Fruit fly (Drosophila melanogaster) whole organism, embryonic: ENCODE results near the gene mRpL35.

Source experiments
- Bgb ChIP-seq: fragments of 200-800 bp; sonication (Bioruptor generic); IDR thresholded peaks from 2 replicates; pipeline ENCODE4 v1.3.6; 2022; ENCODE audit warnings: missing biosample characterization, missing genetic modification characterization; ENCODE audit not compliant: partially characterized antibody
- BtbVII ChIP-seq: fragments of 200-800 bp; sonication (Bioruptor generic); optimal IDR thresholded peaks from 3 replicates; lab custom pipeline; 2017; ENCODE audit warnings: missing biosample characterization, mild to moderate bottlenecking, missing genetic modification characterization
- C15 ChIP-seq: fragments of 200-800 bp; sonication (Bioruptor generic); IDR thresholded peaks from 3 replicates; pipeline ENCODE4 v1.3.6; 2022; ENCODE audit warnings: missing biosample characterization, missing genetic modification characterization
- CG11504 ChIP-seq: fragments of 200-800 bp; sonication (Bioruptor generic); optimal IDR thresholded peaks from 3 replicates; lab custom pipeline; 2019; ENCODE audit warnings: missing biosample characterization, mild to moderate bottlenecking, missing genetic modification characterization, moderate library complexity
- CG16813 ChIP-seq: fragments of 200-800 bp; sonication (Bioruptor generic); IDR thresholded peaks from 3 replicates; pipeline ENCODE4 v1.3.6; 2022; ENCODE audit warnings: missing biosample characterization, missing genetic modification characterization; ENCODE audit not compliant: partially characterized antibody
- CG17359 ChIP-seq: fragments of 200-800 bp; sonication (Bioruptor generic); optimal IDR thresholded peaks from 3 replicates; lab custom pipeline; 2018; ENCODE audit warnings: missing biosample characterization, mild to moderate bottlenecking, missing genetic modification characterization, moderate library complexity
- CG17829 ChIP-seq: fragments of 200-800 bp; optimal IDR thresholded peaks from 2 replicates; lab custom pipeline; 2019; ENCODE audit warnings: missing biosample characterization, mild to moderate bottlenecking, missing genetic modification characterization, moderate library complexity
- CG2116 ChIP-seq: fragments of 200-800 bp; sonication (Bioruptor generic); optimal IDR thresholded peaks from 3 replicates; lab custom pipeline; 2018; ENCODE audit warnings: missing biosample characterization, mild to moderate bottlenecking, missing genetic modification characterization
- CG2199 ChIP-seq: fragments of 200-800 bp; sonication (Bioruptor generic); IDR thresholded peaks from 3 replicates; pipeline ENCODE4 v1.3.6; 2022; ENCODE audit warnings: missing biosample characterization, missing genetic modification characterization
- CG2202 ChIP-seq: fragments of 200-800 bp; sonication (Bioruptor generic); optimal IDR thresholded peaks from 2 replicates; lab custom pipeline; 2018; ENCODE audit warnings: missing biosample characterization, mild to moderate bottlenecking, missing genetic modification characterization
- CG30403 ChIP-seq: fragments of 200-800 bp; sonication (Bioruptor generic); optimal IDR thresholded peaks from 3 replicates; lab custom pipeline; 2016; ENCODE audit warnings: missing biosample characterization, missing genetic modification characterization
- CG3163 ChIP-seq: fragments of 200-800 bp; sonication (Bioruptor generic); optimal IDR thresholded peaks from 3 replicates; lab custom pipeline; 2016; ENCODE audit warnings: missing biosample characterization, missing genetic modification characterization
- CG7987 ChIP-seq: fragments of 200-800 bp; sonication (Bioruptor generic); optimal IDR thresholded peaks from 2 replicates; lab custom pipeline; 2018; ENCODE audit warnings: missing biosample characterization, mild to moderate bottlenecking, missing genetic modification characterization, moderate library complexity
- CG9727 ChIP-seq: fragments of 200-800 bp; sonication (Bioruptor generic); optimal IDR thresholded peaks from 3 replicates; lab custom pipeline; 2017; ENCODE audit warnings: missing biosample characterization, mild to moderate bottlenecking, missing genetic modification characterization
- D19B ChIP-seq: fragments of 200-800 bp; sonication (Bioruptor generic); optimal IDR thresholded peaks from 2 replicates; lab custom pipeline; 2017; ENCODE audit warnings: missing biosample characterization, mild to moderate bottlenecking, missing genetic modification characterization
- Drgx ChIP-seq: fragments of 200-800 bp; sonication (Bioruptor generic); IDR thresholded peaks from 2 replicates; pipeline ENCODE4 v1.3.6; 2022; ENCODE audit warnings: missing biosample characterization, missing genetic modification characterization
- Ets65A ChIP-seq: fragments of 200-800 bp; sonication (Bioruptor generic); peaks from one replicate; lab custom pipeline; 2016; ENCODE audit warnings: missing biosample characterization, missing genetic modification characterization
- HLH4C ChIP-seq: fragments of 200-800 bp; sonication (Bioruptor generic); IDR thresholded peaks from 3 replicates; pipeline ENCODE4 v1.3.6; 2022; ENCODE audit warnings: missing biosample characterization, missing genetic modification characterization; ENCODE audit not compliant: partially characterized antibody
- Hr39 ChIP-seq: fragments of >200 bp; optimal IDR thresholded peaks from 2 replicates; lab custom pipeline; 2017
- Hr78 ChIP-seq, 2 experiments: fragments of 200-800 bp in 1 of 2; fragments of >200 bp in 1 of 2; sonication (Bioruptor generic) in 1 of 2; optimal IDR thresholded peaks; 2 replicates each; lab custom pipeline; 2017 to 2019; ENCODE audit warnings: missing biosample characterization in 2 of 2, missing genetic modification characterization in 2 of 2, mild to moderate bottlenecking in 1 of 2, moderate library complexity in 1 of 2
- Med ChIP-seq: fragments of 200-800 bp; sonication (Bioruptor generic); peaks from one replicate; lab custom pipeline; 2016; ENCODE audit warnings: missing biosample characterization, missing genetic modification characterization, mild to moderate bottlenecking, inconsistent platforms, moderate library complexity
- NC2β ChIP-seq: fragments of 200-800 bp; sonication (Bioruptor generic); optimal IDR thresholded peaks from 2 replicates; lab custom pipeline; 2016; ENCODE audit warnings: missing biosample characterization, missing genetic modification characterization
- abd-A ChIP-seq: fragments of 200-800 bp; sonication (Bioruptor generic); optimal IDR thresholded peaks from 3 replicates; lab custom pipeline; 2019; ENCODE audit warnings: missing biosample characterization, mild to moderate bottlenecking, missing genetic modification characterization, moderate library complexity
- ap ChIP-seq: fragments of 200-800 bp; sonication (Bioruptor generic); IDR thresholded peaks from 2 replicates; pipeline ENCODE4 v1.3.6; 2022; ENCODE audit warnings: missing biosample characterization, missing genetic modification characterization
- bigmax ChIP-seq: fragments of 200-800 bp; sonication (Bioruptor generic); optimal IDR thresholded peaks from 2 replicates; lab custom pipeline; 2018; ENCODE audit warnings: missing biosample characterization, mild to moderate bottlenecking, missing genetic modification characterization
- cg ChIP-seq: fragments of 200-800 bp; sonication (Bioruptor generic); optimal IDR thresholded peaks from 3 replicates; lab custom pipeline; 2019; ENCODE audit warnings: missing biosample characterization, mild to moderate bottlenecking, missing genetic modification characterization, moderate library complexity
- chm ChIP-seq: fragments of 200-800 bp; sonication (Bioruptor generic); IDR thresholded peaks from 2 replicates; pipeline ENCODE4 v1.3.6; 2022; ENCODE audit warnings: missing biosample characterization, missing genetic modification characterization
- crp ChIP-seq, 2 experiments: fragments of 200-800 bp; sonication (Bioruptor generic); optimal IDR thresholded peaks; 2 replicates in 1 of 2; 3 replicates in 1 of 2; lab custom pipeline; 2017; ENCODE audit warnings: missing biosample characterization in 2 of 2, missing genetic modification characterization in 2 of 2, mild to moderate bottlenecking in 1 of 2, moderate library complexity in 1 of 2
- dm ChIP-seq: fragments of 200-800 bp; sonication (Bioruptor generic); optimal IDR thresholded peaks from 3 replicates; lab custom pipeline; 2016; ENCODE audit warnings: missing biosample characterization, missing genetic modification characterization
- exex ChIP-seq: fragments of 200-800 bp; sonication (Bioruptor generic); optimal IDR thresholded peaks from 4 replicates; lab custom pipeline; 2018; ENCODE audit warnings: missing biosample characterization, mild to moderate bottlenecking, missing genetic modification characterization, moderate library complexity
- fd64A ChIP-seq: fragments of 200-800 bp; sonication (Bioruptor generic); optimal IDR thresholded peaks from 3 replicates; lab custom pipeline; 2018; ENCODE audit warnings: missing biosample characterization, mild to moderate bottlenecking, missing genetic modification characterization
- fru ChIP-seq: fragments of >200 bp; optimal IDR thresholded peaks from 2 replicates; lab custom pipeline; 2017
- gsb ChIP-seq: fragments of 200-800 bp; sonication (Bioruptor generic); IDR thresholded peaks from 2 replicates; pipeline ENCODE4 v1.3.6; 2022; ENCODE audit warnings: missing biosample characterization, missing genetic modification characterization
- hth ChIP-seq: fragments of >200 bp; optimal IDR thresholded peaks from 2 replicates; lab custom pipeline; 2017; ENCODE audit warnings: inconsistent platforms
- jing ChIP-seq: fragments of 200-800 bp; sonication (Bioruptor generic); optimal IDR thresholded peaks from 2 replicates; lab custom pipeline; 2018; ENCODE audit warnings: missing biosample characterization, mild to moderate bottlenecking, missing genetic modification characterization
- kni ChIP-seq: fragments of 200-800 bp; sonication (Bioruptor generic); optimal IDR thresholded peaks from 3 replicates; lab custom pipeline; 2017; ENCODE audit warnings: mild to moderate bottlenecking, missing biosample characterization, missing genetic modification reagents, missing genetic modification characterization
- knrl ChIP-seq: fragments of 200-800 bp; sonication (Bioruptor generic); IDR thresholded peaks from 3 replicates; pipeline ENCODE4 v1.3.6; 2022; ENCODE audit warnings: missing biosample characterization, missing genetic modification characterization; ENCODE audit not compliant: partially characterized antibody
- lilli ChIP-seq: fragments of 200-800 bp; sonication (Bioruptor generic); optimal IDR thresholded peaks from 3 replicates; lab custom pipeline; 2016; ENCODE audit warnings: missing biosample characterization, missing genetic modification characterization
- rib ChIP-seq: fragments of 200-800 bp; sonication (Bioruptor generic); IDR thresholded peaks from 2 replicates; pipeline ENCODE4 v1.3.6; 2022; ENCODE audit warnings: missing biosample characterization, missing genetic modification characterization
- run ChIP-seq: fragments of 200-800 bp; sonication (Bioruptor generic); optimal IDR thresholded peaks from 3 replicates; lab custom pipeline; 2018; ENCODE audit warnings: missing biosample characterization, mild to moderate bottlenecking, missing genetic modification characterization
- shn ChIP-seq: fragments of 200-800 bp; sonication (Bioruptor generic); optimal IDR thresholded peaks from 3 replicates; lab custom pipeline; 2016; ENCODE audit warnings: missing biosample characterization, missing genetic modification characterization
- sr ChIP-seq: fragments of 200-800 bp; sonication (Bioruptor generic); IDR thresholded peaks from 3 replicates; pipeline ENCODE4 v1.3.6; 2022; ENCODE audit warnings: missing biosample characterization, missing genetic modification characterization
- stwl ChIP-seq: fragments of 200-800 bp; sonication (Bioruptor generic); optimal IDR thresholded peaks from 3 replicates; lab custom pipeline; 2018; ENCODE audit warnings: missing biosample characterization, mild to moderate bottlenecking, missing genetic modification characterization, moderate library complexity
- tll ChIP-seq, 2 experiments: fragments of 200-800 bp in 1 of 2; fragments of >200 bp in 1 of 2; sonication (Bioruptor generic) in 1 of 2; optimal IDR thresholded peaks; 2 replicates each; lab custom pipeline; 2017 to 2019; ENCODE audit warnings: missing biosample characterization in 2 of 2, missing genetic modification characterization in 2 of 2, mild to moderate bottlenecking in 1 of 2, moderate library complexity in 1 of 2
- unpg ChIP-seq: fragments of 200-800 bp; sonication (Bioruptor generic); optimal IDR thresholded peaks from 3 replicates; lab custom pipeline; 2018; ENCODE audit warnings: missing biosample characterization, mild to moderate bottlenecking, missing genetic modification characterization, moderate library complexity
- usp ChIP-seq: fragments of >200 bp; optimal IDR thresholded peaks from 2 replicates; lab custom pipeline; 2017; ENCODE audit warnings: missing biosample characterization, missing genetic modification characterization
- zen ChIP-seq: fragments of 200-800 bp; sonication (Bioruptor generic); optimal IDR thresholded peaks from 3 replicates; lab custom pipeline; 2018; ENCODE audit warnings: missing biosample characterization, mild to moderate bottlenecking, missing genetic modification characterization, moderate library complexity

Gene mRpL35

DNA sequence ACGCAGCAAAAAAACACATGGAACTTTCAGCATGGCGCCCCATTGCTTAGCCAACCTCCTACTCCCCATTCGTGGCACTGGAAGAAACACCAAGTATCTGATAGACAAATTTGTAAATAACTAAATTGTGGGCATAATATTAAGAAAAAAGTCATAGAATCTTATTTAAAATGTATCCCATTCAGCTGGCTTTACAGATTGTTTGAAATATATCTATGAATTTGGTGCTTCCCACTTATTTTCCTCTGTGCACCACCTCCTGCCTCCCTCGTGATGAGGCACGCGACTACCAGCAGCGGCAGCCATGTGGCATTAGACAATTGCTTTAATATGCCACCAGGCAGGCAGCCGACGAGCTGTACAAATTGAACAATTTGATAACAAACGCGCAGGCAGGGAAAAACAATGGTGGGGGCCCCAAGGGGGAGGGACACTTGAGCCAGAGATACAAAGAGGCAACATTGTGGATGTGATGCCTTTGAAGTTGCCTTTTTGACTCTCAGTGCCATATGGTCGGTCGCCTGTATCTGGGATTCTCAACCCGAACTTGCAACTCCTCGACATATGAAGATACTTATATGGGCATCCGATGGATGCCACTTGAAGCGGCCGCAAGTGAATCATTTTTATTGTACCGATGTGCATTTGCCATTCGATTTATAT lies 25.9 kb downstream of the mRpL35 start (continued):
- TF ChIP-seq Hr39 (lab: Kevin White, UChicago) (no peak), dm (GFP tag; lab: Kevin White, UChicago) (peak; percentile 64), NC2β (GFP tag; lab: Kevin White, UChicago) (peak; percentile 59), zen (peak; percentile 47), CG17829 (tag; lab: Kevin White, UChicago) (peak; percentile 84), hth (lab: Kevin White, UChicago) (no peak), lilli (peak; percentile 76), bigmax (GFP tag; lab: Kevin White, UChicago) (no peak), shn (GFP tag; lab: Kevin White, UChicago) (peak; percentile 45), rib (peak; percentile 79), Drgx (GFP tag; lab: Robert Waterston, UW) (peak; percentile 85), Hr78 (GFP tag; optimal IDR thresholded peaks at IDR 0.05; lab: Kevin White, UChicago) (peak in 1 of 2 experiments; percentile 56), CG7987 (GFP tag; lab: Kevin White, UChicago) (peak; percentile 52)
- TF ChIP-seq, all 482 proteins: peak for 381

DNA sequence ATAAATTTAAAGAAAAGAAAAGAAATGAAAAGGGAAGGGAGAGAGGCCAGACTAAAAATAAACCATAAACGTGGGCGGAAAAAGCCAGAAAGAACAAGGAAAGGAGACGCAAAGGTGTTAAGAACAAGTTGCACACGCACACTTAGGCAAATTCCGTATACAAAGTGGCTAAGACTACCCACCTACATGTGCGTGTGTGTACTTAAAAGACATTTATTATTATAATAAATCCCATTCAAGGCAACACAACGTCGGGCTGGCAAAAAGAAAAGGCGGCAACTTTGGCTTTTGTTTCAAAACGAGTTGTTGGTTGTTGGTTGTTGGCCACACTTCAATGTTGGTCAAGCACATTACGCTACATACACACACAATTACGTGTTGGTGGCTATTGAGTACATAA lies 28.9 kb downstream of the mRpL35 start:
- TF ChIP-seq CG2116 (GFP tag; lab: Kevin White, UChicago) (no peak), fru (no peak), CG3163 (no peak), Hr78 (GFP tag; optimal IDR thresholded peaks at IDR 0.05; lab: Kevin White, UChicago) (no peak), CG11504 (peak; percentile 13), crp (GFP tag; optimal IDR thresholded peaks at IDR 0.05; lab: Kevin White, UChicago) (no peak), Ets65A (GFP tag; lab: Kevin White, UChicago) (peak; percentile 2), ap (no peak), sr (GFP tag; lab: Robert Waterston, UW) (peak; percentile 84), unpg (GFP tag; lab: Kevin White, UChicago) (no peak), cg (GFP tag; lab: Kevin White, UChicago) (peak; percentile 28), kni (GFP tag; lab: Kevin White, UChicago) (peak; percentile 51), stwl (tag; lab: Kevin White, UChicago) (peak; percentile 42), BtbVII (no peak), Bgb (no peak), CG9727 (GFP tag; lab: Kevin White, UChicago) (no peak), gsb (GFP tag; lab: Robert Waterston, UW) (0 out of 2 replicates have a peak, but pooled peaks have one; percentile 22), D19B (no peak), CG30403 (GFP tag; lab: Kevin White, UChicago) (no peak), tll (GFP tag; optimal IDR thresholded peaks at IDR 0.05; lab: Kevin White, UChicago) (peak in 1 of 2 experiments; percentile 64), knrl (GFP tag; lab: Robert Waterston, UW) (no peak)

DNA sequence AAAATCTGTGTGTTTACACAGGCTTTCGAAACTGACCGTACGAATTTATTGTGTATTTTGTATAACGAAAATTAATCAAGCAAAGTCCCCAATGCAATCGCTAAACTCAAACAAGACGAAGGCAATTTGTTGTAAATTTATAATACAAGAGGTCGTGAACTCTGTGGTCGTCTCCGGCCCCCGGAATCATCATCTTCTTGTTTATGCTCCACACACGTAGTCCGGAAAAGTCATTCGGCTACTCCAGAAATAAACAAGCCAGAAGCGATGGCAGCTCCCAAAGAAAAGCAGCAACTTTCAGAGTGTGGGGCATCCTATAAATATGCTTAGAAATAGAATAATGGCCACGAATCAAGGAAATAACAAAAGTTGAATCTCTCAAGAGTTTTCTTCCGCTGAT lies 29.9 kb downstream of the mRpL35 start:
- TF ChIP-seq chm (GFP tag; lab: Robert Waterston, UW) (peak; percentile 27), jing (GFP tag; lab: Kevin White, UChicago) (no peak), Hr78 (GFP tag; optimal IDR thresholded peaks at IDR 0.05; lab: Kevin White, UChicago) (peak in 1 of 2 experiments; percentile 92), HLH4C (GFP tag; lab: Robert Waterston, UW) (no peak), CG16813 (GFP tag; lab: Robert Waterston, UW) (0 out of 3 replicates have a peak, but pooled peaks have one; percentile 11), run (tag; lab: Kevin White, UChicago) (peak; percentile 53), Med (no peak), Bgb (no peak), CG2199 (GFP tag; lab: Robert Waterston, UW) (peak; percentile 65; the same call in 1 of the 3 replicates), C15 (GFP tag; lab: Robert Waterston, UW) (no peak), exex (tag; lab: Kevin White, UChicago) (no peak), abd-A (peak; percentile 45), usp (GFP tag; lab: Kevin White, UChicago) (no peak), CG2202 (tag; lab: Kevin White, UChicago) (no peak), fd64A (GFP tag; lab: Kevin White, UChicago) (peak; percentile 59), CG17359 (no peak)
